Worm (Caenorhabditis elegans): ENCODE data around the gene F41B4.1.

ce11 chrX:6808640-6809039, 17.0 kb downstream of the F41B4.1 start:
- TF ChIP-seq him-1 (tag; optimal IDR thresholded peaks at IDR 0.05) = no peak
- no peak for TF ChIP-seq dao-5 (tag; optimal IDR thresholded peaks at IDR 0.05)
- TF ChIP-seq W03F9.2 (tag; optimal IDR thresholded peaks at IDR 0.05) = no peak
